Worm (Caenorhabditis elegans) whole organism, late embryonic: ENCODE results near the gene F20D1.22.

Source experiments
- lin-11 ChIP-seq: fragments of 200-800 bp; sonication (Bioruptor generic); optimal IDR thresholded peaks from 2 replicates; lab custom pipeline; 2018; ENCODE audit warnings: mild to moderate bottlenecking, missing genetic modification characterization, missing compliant biosample characterization
- nhr-11 ChIP-seq: fragments of 150-350 bp; optimal IDR thresholded peaks from 2 replicates; lab custom pipeline; 2014; ENCODE audit warnings: missing biosample characterization, missing genetic modification characterization
- pag-3 ChIP-seq: sonication (generic microtip); optimal IDR thresholded peaks from 2 replicates; lab custom pipeline; 2016; ENCODE audit warnings: missing compliant biosample characterization, missing genetic modification characterization, borderline replicate concordance
- unc-55 ChIP-seq: sonication (generic microtip); optimal IDR thresholded peaks from 2 replicates; lab custom pipeline; 2017; ENCODE audit warnings: missing biosample characterization, missing genetic modification reagents, missing genetic modification characterization

- TF ChIP-seq nhr-11 (tag; lab: Kevin White, UChicago) (no peak), unc-55 (GFP tag; lab: Kevin White, UChicago) (no peak), lin-11 (tag; lab: Kevin White, UChicago) (no peak), pag-3 (tag; lab: Kevin White, UChicago) (no peak)
Measured at ce11 chrX:14918538-14918937, 48.1 kb upstream of the F20D1.22 start, which contains the start of gene npr-40.
